Worm (Caenorhabditis elegans) whole organism, late embryonic: ENCODE results near the gene T16H12.3.

Experiments
- C08G9.2 ChIP-seq: sonication (generic microtip); optimal IDR thresholded peaks from 2 replicates; lab custom pipeline; 2016; ENCODE audit warnings: mild to moderate bottlenecking, missing genetic modification characterization, moderate library complexity, missing compliant biosample characterization
- C38D4.7 ChIP-seq: fragments of 200-800 bp; sonication (Bioruptor generic); optimal IDR thresholded peaks from 2 replicates; lab custom pipeline; 2018; ENCODE audit warnings: mild to moderate bottlenecking, missing genetic modification characterization, moderate library complexity, missing compliant biosample characterization
- K02D7.2 ChIP-seq: sonication (generic microtip); optimal IDR thresholded peaks from 2 replicates; lab custom pipeline; 2017; ENCODE audit warnings: mild to moderate bottlenecking, missing genetic modification characterization, missing compliant biosample characterization
- K09A11.1 ChIP-seq: sonication (generic microtip); optimal IDR thresholded peaks from 2 replicates; lab custom pipeline; 2017; ENCODE audit warnings: antibody characterized with exemption, mild to moderate bottlenecking, missing genetic modification characterization, missing compliant biosample characterization; ENCODE audit not compliant: insufficient read depth
- T23F11.4 ChIP-seq: fragments of 200-800 bp; sonication (Bioruptor generic); optimal IDR thresholded peaks from 2 replicates; lab custom pipeline; 2018; ENCODE audit warnings: mild to moderate bottlenecking, missing genetic modification characterization, missing compliant biosample characterization
- ahr-1 ChIP-seq: sonication (generic microtip); optimal IDR thresholded peaks from 2 replicates; lab custom pipeline; 2016; ENCODE audit warnings: missing genetic modification characterization, missing compliant biosample characterization
- ama-1 ChIP-seq: fragments of 150-350 bp; optimal IDR thresholded peaks from 2 replicates; lab custom pipeline; 2014
- ceh-14 ChIP-seq: sonication (generic microtip); optimal IDR thresholded peaks from 2 replicates; lab custom pipeline; 2016; ENCODE audit warnings: missing genotype, missing genetic modification characterization, missing compliant biosample characterization
- ceh-18 ChIP-seq: sonication (generic microtip); optimal IDR thresholded peaks from 2 replicates; lab custom pipeline; 2016; ENCODE audit warnings: missing genetic modification characterization, missing compliant biosample characterization
- ceh-19 ChIP-seq: fragments of 200-800 bp; sonication (Bioruptor generic); optimal IDR thresholded peaks from 2 replicates; lab custom pipeline; 2018; ENCODE audit warnings: mild to moderate bottlenecking, missing genetic modification characterization, missing compliant biosample characterization
- ceh-2 ChIP-seq: sonication (generic microtip); optimal IDR thresholded peaks from 2 replicates; lab custom pipeline; 2016; ENCODE audit warnings: missing genotype, missing genetic modification characterization, missing compliant biosample characterization
- ceh-22 ChIP-seq: sonication (generic microtip); optimal IDR thresholded peaks from 2 replicates; lab custom pipeline; 2017; ENCODE audit warnings: missing biosample characterization, missing genetic modification characterization
- ceh-24 ChIP-seq: sonication (generic microtip); optimal IDR thresholded peaks from 2 replicates; lab custom pipeline; 2016; ENCODE audit warnings: mild to moderate bottlenecking, missing genetic modification characterization, missing compliant biosample characterization
- ceh-31 ChIP-seq: sonication (generic microtip); optimal IDR thresholded peaks from 2 replicates; lab custom pipeline; 2016; ENCODE audit warnings: missing genetic modification characterization, missing compliant biosample characterization
- ceh-34 ChIP-seq: sonication (generic microtip); optimal IDR thresholded peaks from 2 replicates; lab custom pipeline; 2016; ENCODE audit warnings: mild to moderate bottlenecking, missing genetic modification characterization, missing compliant biosample characterization
- ceh-6 ChIP-seq: fragments of 200-800 bp; sonication (Bioruptor generic); optimal IDR thresholded peaks from 2 replicates; lab custom pipeline; 2018; ENCODE audit warnings: mild to moderate bottlenecking, missing genetic modification characterization, missing compliant biosample characterization
- ceh-9 ChIP-seq: sonication (generic microtip); optimal IDR thresholded peaks from 2 replicates; lab custom pipeline; 2016; ENCODE audit warnings: mild to moderate bottlenecking, missing genetic modification characterization, inconsistent platforms, missing compliant biosample characterization
- che-1 ChIP-seq: sonication (generic microtip); optimal IDR thresholded peaks from 2 replicates; lab custom pipeline; 2016; ENCODE audit warnings: mild to moderate bottlenecking, missing genetic modification characterization, missing compliant biosample characterization
- dve-1 ChIP-seq: sonication (generic microtip); optimal IDR thresholded peaks from 2 replicates; lab custom pipeline; 2017; ENCODE audit warnings: antibody characterized with exemption, mild to moderate bottlenecking, missing genetic modification characterization, missing compliant biosample characterization
- elt-2 ChIP-seq: sonication (generic microtip); optimal IDR thresholded peaks from 2 replicates; lab custom pipeline; 2016; ENCODE audit warnings: missing genetic modification reagents, missing genetic modification characterization, missing compliant biosample characterization
- elt-4 ChIP-seq: sonication (generic microtip); optimal IDR thresholded peaks from 2 replicates; lab custom pipeline; 2016; ENCODE audit warnings: missing genetic modification characterization, missing compliant biosample characterization
- ets-4 ChIP-seq: sonication (generic microtip); optimal IDR thresholded peaks from 2 replicates; lab custom pipeline; 2016; ENCODE audit warnings: missing genetic modification characterization, missing compliant biosample characterization
- eyg-1 ChIP-seq: sonication (generic microtip); optimal IDR thresholded peaks from 2 replicates; lab custom pipeline; 2016; ENCODE audit warnings: missing genotype, missing genetic modification characterization, missing compliant biosample characterization
- fkh-10 ChIP-seq: fragments of 150-350 bp; optimal IDR thresholded peaks from 2 replicates; lab custom pipeline; 2014; ENCODE audit warnings: missing biosample characterization, missing genetic modification reagents, missing genetic modification characterization
- gmeb-2 ChIP-seq: sonication (generic microtip); optimal IDR thresholded peaks from 2 replicates; lab custom pipeline; 2016; ENCODE audit warnings: missing genetic modification characterization, inconsistent platforms, missing compliant biosample characterization
- hlh-13 ChIP-seq: fragments of 200-800 bp; sonication (Bioruptor generic); optimal IDR thresholded peaks from 2 replicates; lab custom pipeline; 2018; ENCODE audit warnings: mild to moderate bottlenecking, missing genetic modification characterization, missing compliant biosample characterization
- hlh-15 ChIP-seq: sonication (generic microtip); optimal IDR thresholded peaks from 2 replicates; lab custom pipeline; 2016; ENCODE audit warnings: missing genetic modification characterization, missing compliant biosample characterization
- hlh-30 ChIP-seq: sonication (generic microtip); optimal IDR thresholded peaks from 2 replicates; lab custom pipeline; 2017; ENCODE audit warnings: antibody characterized with exemption, missing genetic modification characterization, missing compliant biosample characterization; ENCODE audit not compliant: insufficient read depth
- hlh-8 ChIP-seq: sonication (generic microtip); optimal IDR thresholded peaks from 2 replicates; lab custom pipeline; 2016; ENCODE audit warnings: missing genotype, missing genetic modification characterization, missing compliant biosample characterization
- lim-6 ChIP-seq: sonication (generic microtip); optimal IDR thresholded peaks from 2 replicates; lab custom pipeline; 2016; ENCODE audit warnings: missing genetic modification characterization, missing compliant biosample characterization
- lin-11 ChIP-seq: fragments of 200-800 bp; sonication (Bioruptor generic); optimal IDR thresholded peaks from 2 replicates; lab custom pipeline; 2018; ENCODE audit warnings: mild to moderate bottlenecking, missing genetic modification characterization, missing compliant biosample characterization
- madf-2 ChIP-seq: sonication (generic microtip); optimal IDR thresholded peaks from 2 replicates; lab custom pipeline; 2017; ENCODE audit warnings: missing genetic modification characterization, missing compliant biosample characterization
- mec-3 ChIP-seq: sonication (generic microtip); optimal IDR thresholded peaks from 2 replicates; lab custom pipeline; 2016; ENCODE audit warnings: borderline replicate concordance, missing genetic modification characterization, missing compliant biosample characterization
- nfya-1 ChIP-seq: sonication (generic microtip); optimal IDR thresholded peaks from 2 replicates; lab custom pipeline; 2017; ENCODE audit warnings: missing genetic modification characterization, mild to moderate bottlenecking, missing compliant biosample characterization, antibody characterized with exemption, moderate library complexity
- nhr-11 ChIP-seq: fragments of 150-350 bp; optimal IDR thresholded peaks from 2 replicates; lab custom pipeline; 2014; ENCODE audit warnings: missing biosample characterization, missing genetic modification characterization
- nhr-232 ChIP-seq: sonication (generic microtip); optimal IDR thresholded peaks from 2 replicates; lab custom pipeline; 2016; ENCODE audit warnings: missing genetic modification characterization, missing compliant biosample characterization
- odd-2 ChIP-seq: sonication (generic microtip); optimal IDR thresholded peaks from 2 replicates; lab custom pipeline; 2017; ENCODE audit warnings: antibody characterized with exemption, mild to moderate bottlenecking, missing genetic modification characterization, missing compliant biosample characterization
- pat-9 ChIP-seq: fragments of 200-800 bp; sonication (Bioruptor generic); optimal IDR thresholded peaks from 2 replicates; lab custom pipeline; 2018; ENCODE audit warnings: mild to moderate bottlenecking, missing genetic modification characterization, moderate library complexity, missing compliant biosample characterization
- pax-1 ChIP-seq: fragments of 150-350 bp; optimal IDR thresholded peaks from 2 replicates; lab custom pipeline; 2014; ENCODE audit warnings: missing biosample characterization, missing genetic modification characterization
- pha-2 ChIP-seq: sonication (generic microtip); optimal IDR thresholded peaks from 2 replicates; lab custom pipeline; 2017; ENCODE audit warnings: mild to moderate bottlenecking, missing genetic modification characterization, missing compliant biosample characterization
- pha-4 ChIP-seq: fragments of 150-350 bp; optimal IDR thresholded peaks from 2 replicates; lab custom pipeline; 2018; ENCODE audit warnings: missing biosample characterization, missing genetic modification reagents, missing genetic modification characterization
- ref-2 ChIP-seq: sonication (generic microtip); optimal IDR thresholded peaks from 2 replicates; lab custom pipeline; 2016; ENCODE audit warnings: missing genetic modification characterization, missing compliant biosample characterization
- sox-2 ChIP-seq: fragments of 200-800 bp; sonication (Bioruptor generic); IDR thresholded peaks from 2 replicates; pipeline ENCODE4 v1.3.6; 2022; ENCODE audit warnings: missing genetic modification reagents, missing genetic modification characterization, missing compliant biosample characterization
- unc-3 ChIP-seq, 2 experiments: fragments of 200-800 bp in 1 of 2; sonication (Bioruptor generic) in 1 of 2; sonication (generic microtip) in 1 of 2; conservative IDR thresholded peaks in 1 of 2; optimal IDR thresholded peaks in 1 of 2; 2 replicates each; pipeline versions ENCODE4 v1.3.6 to Lab custom; 2016 to 2022; ENCODE audit warnings: missing compliant biosample characterization in 2 of 2, missing genetic modification characterization in 2 of 2, missing genetic modification reagents in 1 of 2
- unc-86 ChIP-seq: sonication (generic microtip); optimal IDR thresholded peaks from 2 replicates; lab custom pipeline; 2016; ENCODE audit warnings: missing genetic modification characterization, missing compliant biosample characterization
- ztf-16 ChIP-seq: sonication (generic microtip); optimal IDR thresholded peaks from 2 replicates; lab custom pipeline; 2017; ENCODE audit warnings: missing genetic modification characterization, missing compliant biosample characterization

Gene T16H12.3

ce11 chrIII:10094538-10094937, 11.4 kb upstream of the T16H12.3 start (continued):
- TF ChIP-seq pat-9 (tag; lab: Kevin White, UChicago) (no peak), elt-4 (tag; lab: Kevin White, UChicago) (no peak), ceh-6 (no peak), ceh-14 (tag; lab: Kevin White, UChicago) (no peak), che-1 (tag; lab: Kevin White, UChicago) (no peak), elt-2 (tag; lab: Kevin White, UChicago) (no peak), gmeb-2 (tag; lab: Kevin White, UChicago) (no peak), hlh-15 (tag; lab: Kevin White, UChicago) (no peak), pha-2 (tag; lab: Kevin White, UChicago) (peak; percentile 59), mec-3 (tag; lab: Kevin White, UChicago) (peak; percentile 2), nhr-11 (no peak), madf-2 (tag; lab: Kevin White, UChicago) (peak; percentile 25), hlh-13 (no peak), ahr-1 (tag; lab: Kevin White, UChicago) (no peak), ets-4 (tag; lab: Kevin White, UChicago) (peak; percentile 20), eyg-1 (tag; lab: Kevin White, UChicago) (peak; percentile 46), nhr-232 (peak; percentile 15), ceh-24 (tag; lab: Kevin White, UChicago) (no peak), ztf-16 (no peak), hlh-8 (no peak), ref-2 (tag; lab: Kevin White, UChicago) (peak; percentile 73), ceh-2 (peak; percentile 2), C08G9.2 (tag; lab: Kevin White, UChicago) (peak; percentile 54), hlh-30 (tag; lab: Kevin White, UChicago) (no peak), ceh-18 (tag; lab: Kevin White, UChicago) (no peak), K09A11.1 (no peak), ama-1 (lab: Kevin White, UChicago) (no peak), C38D4.7 (GFP tag; lab: Kevin White, UChicago) (no peak), unc-3 (GFP tag; conservative IDR thresholded peaks at IDR 0.05; lab: Robert Waterston, UW) (no peak), unc-3 (tag; optimal IDR thresholded peaks at IDR 0.05; lab: Kevin White, UChicago) (no peak), ceh-22 (tag; lab: Kevin White, UChicago) (peak; percentile 41), lim-6 (tag; lab: Kevin White, UChicago) (no peak), dve-1 (tag; lab: Kevin White, UChicago) (no peak), ceh-34 (peak; percentile 57), sox-2 (GFP tag; lab: Robert Waterston, UW) (no peak), odd-2 (tag; lab: Kevin White, UChicago) (no peak), ceh-19 (GFP tag; lab: Kevin White, UChicago) (no peak), unc-86 (tag; lab: Kevin White, UChicago) (no peak), pax-1 (no peak), T23F11.4 (GFP tag; lab: Kevin White, UChicago) (peak; percentile 53), fkh-10 (GFP tag; lab: Kevin White, UChicago) (no peak), lin-11 (tag; lab: Kevin White, UChicago) (no peak), ceh-31 (tag; lab: Kevin White, UChicago) (peak; percentile 66), nfya-1 (tag; lab: Kevin White, UChicago) (peak; percentile 77), pha-4 (no peak), K02D7.2 (tag; lab: Kevin White, UChicago) (no peak), ceh-9 (tag; lab: Kevin White, UChicago) (no peak)
